Fruit fly (Drosophila melanogaster): ENCODE measurements around the gene CG43407.
A peak's percentile ranks its signal among the peaks of the same experiment; 100 is the strongest.

Gene CG43407

DNA sequence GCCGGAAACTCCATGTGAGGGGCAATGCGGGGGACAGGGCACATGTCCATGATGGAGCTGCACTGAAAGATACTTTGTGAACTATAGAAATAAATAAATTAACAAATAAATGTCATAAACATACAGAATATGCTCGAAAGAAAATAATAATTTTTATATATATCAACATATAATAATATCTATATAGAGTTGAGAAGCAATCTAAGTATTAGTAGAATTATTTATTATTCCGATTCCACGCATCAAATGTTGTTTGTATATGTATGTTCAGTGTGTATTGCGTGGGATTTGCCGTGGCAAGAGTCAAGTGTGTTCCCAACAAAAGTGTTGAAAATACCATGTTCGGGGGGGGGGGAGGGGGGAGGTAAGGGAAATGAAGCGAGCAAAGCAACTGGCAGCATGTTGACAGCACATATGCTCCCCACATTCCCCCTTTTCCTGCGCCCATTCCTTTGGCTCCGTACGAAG lies 3.7 kb upstream of the CG43407 start:
- TF ChIP-seq CG17801 (GFP tag; optimal IDR thresholded peaks at IDR 0.05; ENCODE audit: partially characterized antibody) = no peak

DNA sequence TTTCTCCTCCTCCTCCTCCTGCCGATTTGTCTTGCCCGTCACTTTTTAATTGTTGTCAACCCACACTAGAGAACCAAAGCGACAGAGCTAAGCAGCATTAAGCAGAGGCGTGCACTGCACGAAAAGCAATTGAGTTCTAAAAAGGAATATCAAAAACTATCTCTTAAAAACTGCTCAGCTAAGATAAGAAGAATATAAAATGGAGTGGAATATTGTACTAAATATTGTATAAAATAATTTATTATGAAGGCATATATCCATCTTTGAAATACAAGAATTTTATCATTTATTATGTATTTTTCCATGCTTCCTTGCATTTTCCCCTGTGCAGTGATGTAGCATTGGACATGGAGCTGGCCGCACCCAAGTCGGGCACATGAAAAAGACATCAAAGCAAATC lies 1.9 kb upstream of the CG43407 start:
- TF ChIP-seq CG17801 (GFP tag; optimal IDR thresholded peaks at IDR 0.05; ENCODE audit: partially characterized antibody) = no peak

DNA sequence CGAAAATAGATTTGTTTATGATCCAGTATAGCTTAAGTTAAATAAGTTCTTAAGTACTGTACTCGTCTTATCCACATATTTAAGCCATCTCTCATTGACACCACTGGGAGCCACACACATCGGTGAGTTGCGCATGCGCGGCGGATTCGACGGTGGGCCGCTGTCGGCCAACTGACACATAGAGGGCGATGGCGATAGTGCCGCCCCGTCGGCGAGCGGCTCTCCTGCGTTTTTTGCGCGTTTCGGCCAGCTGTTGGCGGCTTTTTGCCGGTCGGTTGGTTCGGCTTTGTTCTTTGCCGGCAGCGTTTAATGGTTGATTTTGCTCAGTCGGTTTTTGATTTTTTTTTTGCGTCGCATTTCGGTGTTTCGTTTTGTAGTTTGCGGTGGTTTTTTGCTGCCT lies 1.1 kb upstream of the CG43407 start:
- TF ChIP-seq CG17801 (GFP tag; optimal IDR thresholded peaks at IDR 0.05; ENCODE audit: partially characterized antibody) = no peak

DNA sequence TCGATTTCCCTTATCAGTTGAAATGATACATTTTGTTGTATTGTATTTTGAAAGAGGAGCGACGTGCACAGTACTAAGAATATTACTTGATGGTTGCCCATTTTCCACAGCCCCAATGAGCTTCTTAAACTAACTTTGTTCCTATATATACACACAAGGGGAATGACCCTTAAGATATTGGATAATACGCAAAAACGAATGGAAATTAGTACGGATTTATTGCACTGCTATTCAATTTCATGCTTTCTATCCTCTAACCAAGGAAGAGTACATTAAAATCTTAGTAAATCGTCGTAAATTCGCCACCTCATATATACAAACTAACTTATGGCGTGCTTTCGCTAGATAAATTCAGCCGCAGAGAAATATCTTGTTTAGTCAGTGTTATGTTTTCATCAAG lies 1.3 kb downstream of the CG43407 start, which contains the start of gene Acp76A:
Acp76A (minus strand) TSS at position 101 of the 400 bp plus-strand sequence.
- TF ChIP-seq CG17801 (GFP tag; optimal IDR thresholded peaks at IDR 0.05; ENCODE audit: partially characterized antibody) = no peak

DNA sequence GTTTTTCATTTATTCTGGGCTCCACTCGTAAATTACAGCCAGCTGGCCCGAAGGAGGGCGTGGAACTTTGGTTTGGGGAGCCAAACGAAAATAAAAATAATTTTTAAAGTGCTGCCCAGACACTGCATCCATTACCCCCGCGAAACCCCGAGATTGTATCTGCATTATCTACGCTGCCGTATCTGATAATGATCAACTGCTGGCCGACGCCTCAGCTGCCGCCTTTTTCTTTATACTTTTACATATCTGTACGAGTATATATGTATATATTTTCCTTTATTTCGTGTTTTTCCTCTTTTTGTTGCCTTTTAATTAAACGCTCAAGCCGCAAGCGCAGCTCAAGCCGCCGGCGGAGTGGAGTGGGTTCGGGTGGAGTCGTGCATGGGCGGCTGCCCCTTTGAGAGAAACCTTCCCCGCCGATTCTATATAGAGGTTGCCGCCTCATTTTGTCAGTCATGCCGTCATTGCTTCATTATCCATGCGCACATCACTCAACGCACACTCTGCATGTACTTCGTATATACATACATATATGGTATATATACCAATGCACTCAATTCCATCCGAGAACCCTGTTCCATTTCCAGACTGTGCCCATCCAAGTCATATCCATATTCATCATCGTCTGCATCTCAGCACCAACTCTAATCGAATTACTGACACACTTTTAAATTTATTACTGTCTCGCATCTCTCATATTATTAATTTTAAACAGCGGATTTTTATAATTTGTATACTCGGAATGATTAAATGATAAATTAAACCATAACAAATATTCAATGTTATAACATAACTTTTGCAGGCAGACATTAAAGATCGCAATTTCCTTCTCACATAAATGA lies 3.3 kb downstream of the CG43407 start:
- no peak for TF ChIP-seq CG17801 (GFP tag; optimal IDR thresholded peaks at IDR 0.05; ENCODE audit: partially characterized antibody)

DNA sequence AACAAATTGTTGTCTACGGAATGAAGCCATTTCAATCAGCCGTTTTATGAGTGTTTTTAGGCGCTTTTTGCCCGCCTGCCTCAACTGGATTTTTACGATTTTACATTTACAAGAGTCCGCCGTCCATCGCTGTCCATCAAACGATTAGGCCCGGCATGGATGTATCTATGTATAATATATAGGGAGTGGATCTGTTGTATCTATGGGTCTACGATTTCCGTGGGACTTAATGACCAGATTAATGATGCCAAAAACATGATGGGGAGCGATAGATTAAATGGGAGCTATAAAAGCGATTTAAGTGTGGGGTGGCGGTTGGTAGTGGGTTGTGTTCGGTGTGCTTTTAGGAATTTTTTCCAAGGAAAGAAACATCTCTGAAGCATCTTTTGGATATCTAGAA lies 4.4 kb downstream of the CG43407 start:
- no peak for TF ChIP-seq CG17801 (GFP tag; optimal IDR thresholded peaks at IDR 0.05; ENCODE audit: partially characterized antibody)

DNA sequence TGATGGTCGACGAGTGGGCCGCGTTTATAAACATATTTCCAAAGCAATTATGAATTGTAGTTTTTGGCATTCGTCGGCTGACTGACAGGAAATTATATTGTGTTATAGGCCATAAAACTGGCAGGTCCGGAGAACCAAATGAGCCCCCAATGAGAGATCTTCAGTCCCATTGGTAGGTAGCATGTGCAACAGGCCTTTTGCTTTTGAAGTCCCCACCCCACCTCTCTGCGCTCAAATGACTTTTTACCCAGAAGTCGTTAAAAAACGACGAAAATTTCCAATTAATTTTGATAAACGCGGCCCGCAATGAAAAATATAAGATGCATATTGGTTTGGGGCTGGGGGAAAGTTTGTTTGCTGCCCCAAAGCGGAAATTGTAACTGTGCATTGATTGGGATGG lies 4.9 kb downstream of the CG43407 start:
- no peak for TF ChIP-seq CG17801 (GFP tag; optimal IDR thresholded peaks at IDR 0.05; ENCODE audit: partially characterized antibody)

DNA sequence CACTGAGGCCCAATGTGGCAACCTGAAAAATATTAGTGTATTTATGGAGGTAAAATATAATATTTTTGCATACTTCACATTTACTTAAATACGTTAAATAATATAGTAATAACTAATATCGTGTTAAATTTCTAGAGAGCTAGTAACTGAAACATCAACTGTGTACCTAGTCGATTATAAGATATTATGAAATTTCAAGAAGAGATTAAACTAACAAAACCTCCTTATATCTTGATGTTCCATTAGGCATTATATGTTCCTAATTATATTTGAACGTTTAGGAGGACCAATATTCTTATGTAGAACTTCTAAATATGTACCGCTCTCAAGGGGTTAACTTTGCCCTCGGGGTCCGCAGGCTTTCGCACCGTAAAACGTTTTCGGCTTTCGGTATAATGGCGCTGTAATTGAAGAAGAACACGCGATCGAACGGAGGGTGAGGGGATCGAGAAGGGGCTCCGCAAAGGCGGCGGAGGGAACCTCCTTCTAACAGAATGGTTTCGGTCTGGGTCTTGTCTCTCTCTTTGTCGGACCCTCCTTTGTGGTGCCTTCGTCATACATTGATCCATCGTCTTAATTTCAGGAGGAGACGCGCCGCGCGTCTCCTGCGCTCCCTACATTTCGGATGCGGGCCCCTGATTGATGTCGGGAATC lies 6.7 kb downstream of the CG43407 start:
- TF ChIP-seq CG17801 (GFP tag; optimal IDR thresholded peaks at IDR 0.05; ENCODE audit: partially characterized antibody) = no peak

DNA sequence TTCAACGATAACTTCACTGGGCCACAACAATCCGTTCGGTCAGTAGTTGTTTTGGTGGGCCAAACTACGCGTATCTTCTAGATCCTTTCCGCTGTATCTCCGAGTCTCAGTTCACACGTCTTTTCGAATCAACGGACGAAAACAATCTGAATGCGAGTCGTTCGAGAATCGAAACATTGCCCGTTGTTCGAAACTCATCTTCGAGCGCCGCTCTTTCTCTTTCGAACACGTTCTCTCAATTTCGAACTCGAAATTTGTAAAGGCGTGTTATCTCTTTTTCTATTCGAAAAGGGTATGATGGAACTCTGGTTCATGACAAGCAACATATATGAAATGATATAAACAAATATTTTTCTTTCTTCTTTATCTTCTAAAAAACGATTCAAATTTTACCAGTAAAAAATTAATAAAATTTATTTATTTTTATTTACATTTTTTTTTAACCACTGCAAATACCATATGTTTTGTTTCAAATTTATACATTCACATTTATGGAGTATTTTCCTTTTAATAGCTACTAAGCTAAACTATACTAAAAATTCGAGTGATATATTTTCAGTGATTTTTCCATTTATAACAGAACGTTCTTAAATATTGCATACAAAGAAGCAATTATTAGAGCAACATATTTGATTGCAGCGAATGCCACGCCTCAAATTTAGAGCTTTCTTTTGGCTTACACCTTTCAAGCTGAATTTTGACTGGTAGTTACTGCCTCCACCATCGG lies 7.7 kb downstream of the CG43407 start, which contains the start of gene nkd:
nkd (minus strand) TSS at position 151 of the 727 bp plus-strand sequence.
- TF ChIP-seq CG17801 (GFP tag; optimal IDR thresholded peaks at IDR 0.05; ENCODE audit: partially characterized antibody) = peak; percentile 18

DNA sequence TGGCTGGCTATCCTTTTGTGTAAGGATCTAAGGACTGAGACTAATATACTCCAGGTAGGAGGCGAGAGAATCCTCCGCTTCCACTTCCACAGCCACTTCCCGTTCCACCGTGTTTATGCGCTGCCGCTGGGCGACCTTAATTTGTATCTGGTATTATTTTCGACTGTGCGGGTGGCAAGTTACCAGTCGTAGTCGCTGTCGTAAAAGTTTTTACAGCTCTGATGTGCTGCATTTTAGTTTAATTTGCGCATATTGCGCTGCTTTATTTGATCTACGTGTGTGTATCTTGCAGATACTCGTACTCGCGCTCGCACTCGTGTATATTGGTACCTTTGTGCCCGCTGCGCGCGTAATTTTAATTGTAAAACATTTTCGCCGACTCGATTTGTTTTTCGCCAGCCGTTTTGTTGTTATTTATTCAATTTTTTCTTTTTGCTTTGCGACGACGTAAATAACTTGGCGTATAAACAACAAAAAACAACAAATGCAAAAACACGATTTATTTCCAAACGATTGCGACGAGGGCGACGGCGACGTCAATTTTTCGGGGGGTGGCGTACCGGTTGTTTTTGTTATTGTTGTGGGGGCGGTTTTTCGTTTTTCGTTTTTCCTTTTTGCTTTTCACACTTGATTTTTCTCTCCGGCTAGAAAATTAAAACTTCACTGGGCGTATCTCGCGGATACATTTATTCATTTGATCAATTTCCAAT lies 8.4 kb downstream of the CG43407 start:
- peak; percentile 67 for TF ChIP-seq CG17801 (GFP tag; optimal IDR thresholded peaks at IDR 0.05; ENCODE audit: partially characterized antibody)

DNA sequence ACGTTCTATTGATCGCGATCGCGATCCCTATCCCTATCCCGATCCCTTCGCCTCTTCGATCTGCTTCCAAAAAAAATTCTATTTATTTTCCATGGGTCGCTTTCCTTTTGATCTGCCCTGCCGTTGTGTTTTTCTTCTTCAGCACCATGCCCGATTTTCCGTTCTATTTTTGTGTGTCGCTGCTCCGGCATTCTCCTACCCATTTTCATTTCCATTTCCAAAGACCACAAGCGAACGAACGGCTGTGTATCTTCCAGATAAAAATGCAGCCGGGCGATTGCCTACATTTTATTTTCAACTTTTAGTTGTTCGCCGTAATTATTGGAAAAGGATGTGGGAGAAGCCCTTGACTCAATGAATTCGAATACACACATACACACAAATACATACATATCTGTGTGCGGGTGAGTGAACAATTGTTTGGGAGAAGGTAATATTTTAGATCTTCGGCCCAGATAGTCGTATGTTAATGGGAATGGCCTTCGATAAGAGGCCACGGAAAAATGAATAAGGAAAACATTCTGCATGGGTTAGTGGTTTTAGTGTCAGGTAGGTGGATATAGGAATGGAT lies 9.6 kb downstream of the CG43407 start:
- no peak for TF ChIP-seq CG17801 (GFP tag; optimal IDR thresholded peaks at IDR 0.05; ENCODE audit: partially characterized antibody)

DNA sequence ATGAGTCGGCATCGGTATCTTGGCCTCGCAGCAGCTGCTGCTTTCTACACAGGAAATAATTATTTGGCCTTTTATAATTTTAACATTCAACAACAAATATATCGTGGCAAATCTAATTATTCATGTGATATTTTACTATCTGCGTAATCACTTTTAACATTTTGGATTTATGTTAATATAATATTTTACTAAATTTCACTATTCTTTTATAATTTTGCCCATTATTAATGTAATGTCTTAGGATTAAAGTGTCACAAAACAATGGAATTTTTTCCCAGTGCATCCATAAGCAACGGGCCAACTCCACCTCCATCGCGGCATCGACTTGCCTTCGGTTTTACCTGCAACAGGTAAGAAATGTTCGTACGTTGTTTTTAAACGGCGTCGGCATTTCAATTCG lies 10.7 kb downstream of the CG43407 start:
- TF ChIP-seq CG17801 (GFP tag; optimal IDR thresholded peaks at IDR 0.05; ENCODE audit: partially characterized antibody) = no peak

DNA sequence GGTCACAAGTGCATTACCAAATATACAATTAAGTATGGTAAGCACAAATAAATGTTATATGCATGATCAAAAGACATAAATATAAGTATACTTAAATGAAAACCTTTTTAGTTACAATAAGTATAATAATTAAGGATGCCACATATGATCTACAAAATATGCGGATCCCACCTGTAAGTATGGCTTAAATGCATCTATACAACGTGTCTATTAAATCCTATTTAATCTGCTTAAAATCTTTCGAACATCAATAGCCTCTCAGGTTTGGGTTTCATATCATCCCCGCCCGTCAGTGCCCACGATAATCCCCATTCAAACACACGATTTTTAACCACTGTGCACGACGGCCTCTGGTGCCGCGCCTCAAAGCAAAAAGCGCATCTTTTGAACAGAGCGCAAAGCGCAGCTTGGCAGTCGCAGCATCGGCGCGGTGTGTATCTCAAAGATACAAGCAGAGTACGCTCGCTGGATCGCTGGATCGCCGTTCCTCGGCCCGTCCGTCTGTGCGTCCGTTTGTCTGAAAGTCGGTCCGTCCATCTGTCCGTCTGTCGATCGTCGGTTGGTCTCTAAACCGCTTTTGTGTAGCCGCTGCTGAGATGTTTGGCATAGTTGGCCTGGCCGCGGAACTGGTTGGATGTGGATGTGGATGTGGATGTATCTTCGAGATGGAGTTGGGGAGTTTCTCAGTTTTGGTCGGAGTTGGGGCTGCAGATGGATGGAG lies 11.4 kb downstream of the CG43407 start:
- TF ChIP-seq CG17801 (GFP tag; optimal IDR thresholded peaks at IDR 0.05; ENCODE audit: partially characterized antibody) = no peak

DNA sequence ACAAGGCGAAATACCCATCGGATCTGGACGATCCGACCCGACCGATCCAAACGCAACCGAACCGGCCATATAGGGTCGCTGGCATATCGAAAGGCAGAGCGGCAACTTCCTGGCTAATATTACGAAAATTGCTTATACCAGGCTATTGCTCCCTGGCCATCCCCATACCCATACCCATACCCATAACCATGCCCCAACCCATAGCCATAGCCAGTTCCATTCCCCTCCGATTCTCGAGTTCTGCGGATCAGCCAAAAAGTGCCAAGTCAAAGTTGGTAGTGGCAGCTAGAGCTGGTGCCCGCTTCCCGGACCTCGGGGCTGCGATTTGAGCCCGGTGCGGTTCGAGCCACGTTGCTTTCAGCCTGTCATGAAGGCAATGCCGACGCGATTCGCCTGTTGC lies 12.0 kb downstream of the CG43407 start:
- no peak for TF ChIP-seq CG17801 (GFP tag; optimal IDR thresholded peaks at IDR 0.05; ENCODE audit: partially characterized antibody)
